Fruit fly (Drosophila melanogaster) whole organism, pupa: ENCODE data around the gene Pkc98E.

Experiments
- CG15710 ChIP-seq: fragments of 200-800 bp; sonication (Bioruptor generic); optimal IDR thresholded peaks from 2 replicates; lab custom pipeline; 2018; ENCODE audit warnings: missing biosample characterization, mild to moderate bottlenecking, missing genetic modification characterization, moderate library complexity
- D1 ChIP-seq: fragments of 200-800 bp; sonication (Bioruptor generic); optimal IDR thresholded peaks from 2 replicates; lab custom pipeline; 2018; ENCODE audit warnings: missing biosample characterization, mild to moderate bottlenecking, missing genetic modification characterization, moderate library complexity
- Ets98B ChIP-seq: fragments of 200-800 bp; sonication (Bioruptor generic); IDR thresholded peaks from 2 replicates; pipeline ENCODE4 v1.3.6; 2022; ENCODE audit warnings: missing biosample characterization, missing genetic modification characterization

DNA sequence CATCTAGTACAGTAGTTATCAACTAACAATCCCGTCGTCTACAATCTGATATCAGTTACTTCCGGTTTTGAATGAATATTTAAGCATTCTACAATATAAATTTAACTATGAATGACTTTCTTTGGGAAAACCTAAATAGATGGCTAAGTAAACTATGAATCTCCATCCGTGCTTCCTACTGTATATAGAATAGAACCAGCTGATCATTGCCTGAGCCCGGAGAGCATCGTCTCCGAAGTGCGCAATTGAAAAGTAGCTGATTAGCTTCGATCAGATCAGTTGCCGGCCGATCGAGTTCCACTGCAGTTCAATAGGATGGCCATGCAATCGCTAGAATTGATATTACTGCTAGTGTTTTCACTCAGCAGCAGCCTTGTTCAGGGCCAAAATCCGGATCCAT is 11.8 kb downstream of the Pkc98E start, which contains the start of gene CG11841:
- TF ChIP-seq D1 (tag; lab: Kevin White, UChicago), result no peak
- no peak for TF ChIP-seq CG15710 (tag; lab: Kevin White, UChicago)
- TF ChIP-seq Ets98B (GFP tag; lab: Robert Waterston, UW), result no peak
